Worm (Caenorhabditis elegans) whole organism, early embryonic: ENCODE data around the gene fipr-17.
"Not testable (repeated sequence)": the region's sequence is repeated elsewhere in the genome, so short reads cannot be mapped to it uniquely, and the experiment has no call there.

Experiments
- B0310.2 ChIP-seq: sonication (generic microtip); optimal IDR thresholded peaks from 2 replicates; lab custom pipeline; 2016; ENCODE audit warnings: mild to moderate bottlenecking, missing genetic modification characterization, missing compliant biosample characterization
- ama-1 ChIP-seq: fragments of 150-350 bp; optimal IDR thresholded peaks from 2 replicates; lab custom pipeline; 2014
- ceh-36 ChIP-seq: sonication (generic microtip); optimal IDR thresholded peaks from 2 replicates; lab custom pipeline; 2016; ENCODE audit warnings: missing genetic modification characterization, inconsistent platforms, missing compliant biosample characterization
- ets-7 ChIP-seq: sonication (generic microtip); optimal IDR thresholded peaks from 2 replicates; lab custom pipeline; 2016; ENCODE audit warnings: missing genotype, missing genetic modification characterization, missing compliant biosample characterization
- flt-1 ChIP-seq: fragments of 200-800 bp; sonication (Bioruptor generic); IDR thresholded peaks from 2 replicates; pipeline ENCODE4 v1.3.6; 2022; ENCODE audit warnings: missing genetic modification characterization, missing compliant biosample characterization
- hmbx-1 ChIP-seq: sonication (generic microtip); optimal IDR thresholded peaks from 2 replicates; lab custom pipeline; 2016; ENCODE audit warnings: mild to moderate bottlenecking, missing genetic modification characterization, missing compliant biosample characterization
- hnd-1 ChIP-seq: sonication (generic microtip); optimal IDR thresholded peaks from 2 replicates; lab custom pipeline; 2016; ENCODE audit warnings: missing genetic modification characterization, missing compliant biosample characterization
- pes-1 ChIP-seq: fragments of 200-800 bp; sonication (Bioruptor generic); IDR thresholded peaks from 2 replicates; pipeline ENCODE4 v1.3.6; 2022; ENCODE audit warnings: missing genetic modification reagents, missing genetic modification characterization, missing compliant biosample characterization
- scrt-1 ChIP-seq: fragments of 200-800 bp; sonication (Bioruptor generic); IDR thresholded peaks from 2 replicates; pipeline ENCODE4 v1.3.6; 2022; ENCODE audit warnings: missing genetic modification characterization, missing compliant biosample characterization
- tbx-37 ChIP-seq: fragments of 200-800 bp; sonication (Bioruptor generic); conservative IDR thresholded peaks from 2 replicates; pipeline ENCODE4 v1.3.6; 2022; ENCODE audit warnings: missing genetic modification reagents, missing genetic modification characterization, missing compliant biosample characterization
- tra-4 ChIP-seq: sonication (generic microtip); optimal IDR thresholded peaks from 2 replicates; lab custom pipeline; 2017; ENCODE audit warnings: missing genetic modification characterization, missing compliant biosample characterization

DNA sequence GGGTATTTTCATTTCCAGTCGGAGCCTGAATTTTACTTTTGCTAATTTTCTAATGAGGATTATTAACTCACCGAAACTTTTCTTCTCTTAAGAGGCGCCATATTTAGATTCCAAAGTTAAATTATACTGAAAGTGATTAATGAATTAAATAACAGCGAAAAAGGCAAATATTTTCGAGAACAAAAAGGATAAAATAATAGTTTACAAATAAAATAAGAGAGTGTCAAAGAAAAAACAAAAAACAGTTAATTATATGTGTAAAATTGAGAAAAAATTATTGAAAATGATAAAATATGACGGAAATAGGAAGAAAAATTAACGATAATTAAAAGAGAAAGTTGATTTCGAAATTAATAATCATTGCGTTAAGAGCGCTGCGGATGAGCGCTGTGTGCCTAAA lies 21.9 kb upstream of the fipr-17 start, which contains the start of gene Y48A6B.8:
- TF ChIP-seq flt-1 (GFP tag; lab: Robert Waterston, UW); ama-1 (lab: Kevin White, UChicago); tra-4 (tag; lab: Kevin White, UChicago); tbx-37 (GFP tag; lab: Robert Waterston, UW); ets-7 (tag; lab: Kevin White, UChicago); B0310.2 (tag; lab: Kevin White, UChicago); hnd-1 (tag; lab: Kevin White, UChicago); hmbx-1 (tag; lab: Kevin White, UChicago); ceh-36 (tag; lab: Kevin White, UChicago); scrt-1 (GFP tag; lab: Robert Waterston, UW); pes-1 (GFP tag; lab: Robert Waterston, UW): not testable (repeated sequence)
